Fruit fly (Drosophila melanogaster) whole organism, wandering third instar larva: ENCODE results near the gene CG15480.
A peak's percentile ranks its signal among the peaks of the same experiment; 100 is the strongest.
"Not testable (repeated sequence)": the region's sequence is repeated elsewhere in the genome, so short reads cannot be mapped to it uniquely, and the experiment has no call there.

Experiments used
- Abd-B ChIP-seq: fragments of >200 bp; optimal IDR thresholded peaks from 2 replicates; lab custom pipeline; 2017; ENCODE audit warnings: missing biosample characterization, missing genetic modification characterization
- CG32264 ChIP-seq: fragments of 200-800 bp; sonication (Bioruptor generic); optimal IDR thresholded peaks from 2 replicates; lab custom pipeline; 2016; ENCODE audit warnings: missing biosample characterization, missing genetic modification characterization
- CG9705 ChIP-seq: fragments of 200-800 bp; sonication (Bioruptor generic); optimal IDR thresholded peaks from 2 replicates; lab custom pipeline; 2018; ENCODE audit warnings: missing biosample characterization, mild to moderate bottlenecking, missing genetic modification characterization
- CrebA ChIP-seq: fragments of 200-800 bp; sonication (Bioruptor generic); optimal IDR thresholded peaks from 2 replicates; lab custom pipeline; 2016; ENCODE audit warnings: missing biosample characterization, mild to moderate bottlenecking, missing genetic modification characterization, borderline replicate concordance
- Dfd ChIP-seq: fragments of >200 bp; optimal IDR thresholded peaks from 2 replicates; lab custom pipeline; 2017; ENCODE audit warnings: missing biosample characterization, missing genetic modification characterization
- GATAd ChIP-seq: sonication (Bioruptor generic); optimal IDR thresholded peaks from 2 replicates; lab custom pipeline; 2016; ENCODE audit warnings: missing biosample characterization, missing genetic modification characterization
- HLH106 ChIP-seq: fragments of 200-800 bp; optimal IDR thresholded peaks from 3 replicates; lab custom pipeline; 2019; ENCODE audit warnings: missing biosample characterization, mild to moderate bottlenecking, missing genetic modification characterization, moderate library complexity
- Hnf4 ChIP-seq: fragments of 200-800 bp; sonication (Bioruptor generic); optimal IDR thresholded peaks from 2 replicates; lab custom pipeline; 2016; ENCODE audit warnings: missing biosample characterization, mild to moderate bottlenecking, missing genetic modification characterization
- Hr78 ChIP-seq: fragments of >200 bp; optimal IDR thresholded peaks from 2 replicates; lab custom pipeline; 2017; ENCODE audit warnings: missing biosample characterization, missing genetic modification characterization
- Hr83 ChIP-seq: fragments of 200-300 bp; sonication (Bioruptor generic); optimal IDR thresholded peaks from 2 replicates; lab custom pipeline; 2016; ENCODE audit warnings: missing biosample characterization, mild to moderate bottlenecking, missing genetic modification characterization, moderate library complexity; ENCODE audit not compliant: poor library complexity, severe bottlenecking
- Jra ChIP-seq: sonication (Bioruptor generic); optimal IDR thresholded peaks from 2 replicates; lab custom pipeline; 2016; ENCODE audit warnings: missing biosample characterization, missing genetic modification characterization
- Mio ChIP-seq: sonication (Bioruptor generic); optimal IDR thresholded peaks from 2 replicates; lab custom pipeline; 2016; ENCODE audit warnings: missing biosample characterization, missing genetic modification characterization
- Myc ChIP-seq: fragments of >200 bp; optimal IDR thresholded peaks from 2 replicates; lab custom pipeline; 2017
- N ChIP-seq: fragments of >200 bp; optimal IDR thresholded peaks from 2 replicates; lab custom pipeline; 2018; ENCODE audit warnings: missing biosample characterization, missing external identifiers, missing genetic modification characterization
- OdsH ChIP-seq: fragments of 200-800 bp; sonication (Bioruptor generic); optimal IDR thresholded peaks from 2 replicates; lab custom pipeline; 2016; ENCODE audit warnings: missing biosample characterization, mild to moderate bottlenecking, missing genetic modification characterization
- Rel ChIP-seq, 2 experiments: fragments of 200-800 bp; sonication (Bioruptor generic) in 1 of 2; optimal IDR thresholded peaks; 2 replicates in 1 of 2; 3 replicates in 1 of 2; lab custom pipeline; 2016 to 2019; ENCODE audit warnings: mild to moderate bottlenecking in 2 of 2, missing biosample characterization in 2 of 2, missing genetic modification characterization in 2 of 2, moderate library complexity in 1 of 2
- Sp1 ChIP-seq: fragments of 200-800 bp; sonication (Bioruptor generic); optimal IDR thresholded peaks from 3 replicates; lab custom pipeline; 2019; ENCODE audit warnings: missing biosample characterization, mild to moderate bottlenecking, missing genetic modification characterization, moderate library complexity
- Vsx2 ChIP-seq: fragments of 200-300, 225-300 bp; sonication (Bioruptor generic); optimal IDR thresholded peaks from 2 replicates; lab custom pipeline; 2018; ENCODE audit warnings: missing biosample characterization, missing genetic modification characterization; ENCODE audit not compliant: partially characterized antibody
- br ChIP-seq: fragments of 200-800 bp; sonication (Bioruptor generic); optimal IDR thresholded peaks from 2 replicates; lab custom pipeline; 2016; ENCODE audit warnings: missing biosample characterization, missing genetic modification characterization
- dl ChIP-seq, 2 experiments: fragments of 175-275, 200-275 bp in 1 of 2; fragments of 200-275 bp in 1 of 2; sonication (Bioruptor generic); optimal IDR thresholded peaks; lab custom pipeline; 2018; ENCODE audit warnings: mild to moderate bottlenecking in 2 of 2, missing biosample characterization in 2 of 2, missing genetic modification characterization in 2 of 2, moderate library complexity in 2 of 2; ENCODE audit not compliant: partially characterized antibody in 2 of 2, insufficient read depth in 1 of 2
- dmrt93B ChIP-seq: fragments of 200-800 bp; sonication (Bioruptor generic); optimal IDR thresholded peaks from 2 replicates; lab custom pipeline; 2018; ENCODE audit warnings: missing biosample characterization, mild to moderate bottlenecking, missing genetic modification characterization
- dsf ChIP-seq: sonication (Bioruptor generic); optimal IDR thresholded peaks from 2 replicates; lab custom pipeline; 2016; ENCODE audit warnings: missing biosample characterization, missing genetic modification characterization, borderline replicate concordance
- ey ChIP-seq: fragments of 200-800 bp; sonication (Bioruptor generic); optimal IDR thresholded peaks from 2 replicates; lab custom pipeline; 2016; ENCODE audit warnings: missing biosample characterization, missing genetic modification characterization
- foxo ChIP-seq, 2 experiments: fragments of 200-800 bp; sonication (Bioruptor generic); optimal IDR thresholded peaks; 2 replicates in 1 of 2; 3 replicates in 1 of 2; lab custom pipeline; 2016 to 2017; ENCODE audit warnings: missing biosample characterization in 2 of 2, missing genetic modification characterization in 2 of 2
- fru ChIP-seq: fragments of 200-800 bp; sonication (Bioruptor generic); optimal IDR thresholded peaks from 3 replicates; lab custom pipeline; 2016; ENCODE audit warnings: missing biosample characterization, mild to moderate bottlenecking, missing genetic modification characterization
- h ChIP-seq: fragments of 200-800 bp; sonication (Bioruptor generic); optimal IDR thresholded peaks from 3 replicates; lab custom pipeline; 2016; ENCODE audit warnings: missing biosample characterization, mild to moderate bottlenecking, missing genetic modification characterization
- jim ChIP-seq: fragments of 175-275, 200-325 bp; sonication (Bioruptor generic); optimal IDR thresholded peaks from 2 replicates; lab custom pipeline; 2016; ENCODE audit warnings: missing biosample characterization, mild to moderate bottlenecking, missing genetic modification characterization
- psq ChIP-seq: fragments of 200-800 bp; sonication (Bioruptor generic); optimal IDR thresholded peaks from 3 replicates; lab custom pipeline; 2017; ENCODE audit warnings: missing biosample characterization, mild to moderate bottlenecking, missing genetic modification characterization, moderate library complexity
- rgr ChIP-seq: fragments of 200-800 bp; sonication (Bioruptor generic); optimal IDR thresholded peaks from 3 replicates; lab custom pipeline; 2016; ENCODE audit warnings: missing biosample characterization, mild to moderate bottlenecking, missing genetic modification characterization
- sage ChIP-seq: fragments of 200-800 bp; sonication (Bioruptor generic); optimal IDR thresholded peaks from 2 replicates; lab custom pipeline; 2016; ENCODE audit warnings: missing biosample characterization, mild to moderate bottlenecking, missing genetic modification characterization
- sv ChIP-seq: fragments of 200-800 bp; sonication (Bioruptor generic); optimal IDR thresholded peaks from 3 replicates; lab custom pipeline; 2016; ENCODE audit warnings: missing biosample characterization, missing genetic modification characterization
- usp ChIP-seq: fragments of >200 bp; optimal IDR thresholded peaks from 2 replicates; lab custom pipeline; 2017; ENCODE audit warnings: missing biosample characterization, missing genetic modification characterization
- woc ChIP-seq: sonication (Bioruptor generic); optimal IDR thresholded peaks from 2 replicates; lab custom pipeline; 2016; ENCODE audit warnings: missing biosample characterization, mild to moderate bottlenecking, missing genetic modification characterization

CG15480 gene

dm6 chr2L:13215640-13216129, 9.4 kb downstream of the CG15480 start:
- TF ChIP-seq OdsH (GFP tag; lab: Kevin White, UChicago) (peak; percentile 25), fru (GFP tag; lab: Kevin White, UChicago) (peak; percentile 69), br (peak; percentile 64), jim (GFP tag; lab: Kevin White, UChicago) (peak; percentile 26), woc (GFP tag; lab: Kevin White, UChicago) (peak; percentile 55), psq (GFP tag; lab: Kevin White, UChicago) (peak; percentile 9), Hr83 (peak; percentile 2), h (GFP tag; lab: Kevin White, UChicago) (peak; percentile 77), HLH106 (peak; percentile 43), Myc (lab: Kevin White, UChicago) (peak; percentile 5), foxo (GFP tag; optimal IDR thresholded peaks at IDR 0.05; lab: Kevin White, UChicago) (peak in 1 of 2 experiments; percentile 61), ey (GFP tag; lab: Kevin White, UChicago) (peak; percentile 6), Hnf4 (peak; percentile 82)

- no peak for TF ChIP-seq foxo (GFP tag; optimal IDR thresholded peaks at IDR 0.05; lab: Kevin White, UChicago)
- TF ChIP-seq Rel (GFP tag; optimal IDR thresholded peaks at IDR 0.05; lab: Kevin White, UChicago) = no peak
- peak; percentile 69 for TF ChIP-seq Rel (tag; optimal IDR thresholded peaks at IDR 0.05; lab: Kevin White, UChicago)
Observed at dm6 chr2L:13215010-13215409, 10.1 kb downstream of the CG15480 start, which contains the start of gene kek4. Gene kek4 (minus strand): TSS chr2L:13215350.

dm6 chr2L:13211764-13212265, 13.3 kb downstream of the CG15480 start, which contains the start of gene CG15482:
Gene CG15482 (minus strand): TSS chr2L:13211814.
- TF ChIP-seq HLH106; ey (GFP tag; lab: Kevin White, UChicago); CG9705 (GFP tag; lab: Kevin White, UChicago): not testable (repeated sequence)

dm6 chr2L:13206857-13207463, 18.1 kb downstream of the CG15480 start:
- no peak for TF ChIP-seq Vsx2
- no peak for TF ChIP-seq CG9705 (GFP tag; lab: Kevin White, UChicago)
- TF ChIP-seq Sp1 = no peak
- TF ChIP-seq Hr78 = no peak
- TF ChIP-seq Abd-B (GFP tag; lab: Kevin White, UChicago) = no peak
- TF ChIP-seq CrebA = no peak
- no peak for TF ChIP-seq OdsH (GFP tag; lab: Kevin White, UChicago)

- no peak for TF ChIP-seq foxo (GFP tag; optimal IDR thresholded peaks at IDR 0.05; lab: Kevin White, UChicago)
- peak; percentile 33 for TF ChIP-seq br
- TF ChIP-seq h (GFP tag; lab: Kevin White, UChicago) = peak; percentile 42
- TF ChIP-seq Hr83 = peak; percentile 0
- TF ChIP-seq Hnf4 = peak; percentile 22
- TF ChIP-seq Hr78 = no peak
- no peak for TF ChIP-seq HLH106
- TF ChIP-seq Sp1 = no peak
- no peak for TF ChIP-seq GATAd
- TF ChIP-seq Rel (GFP tag; optimal IDR thresholded peaks at IDR 0.05; lab: Kevin White, UChicago) = no peak
- peak; percentile 83 for TF ChIP-seq Rel (tag; optimal IDR thresholded peaks at IDR 0.05; lab: Kevin White, UChicago)
- TF ChIP-seq Dfd (GFP tag; lab: Kevin White, UChicago) = no peak
- peak; percentile 8 for TF ChIP-seq rgr (GFP tag; lab: Kevin White, UChicago)
- TF ChIP-seq Vsx2 = no peak
- TF ChIP-seq OdsH (GFP tag; lab: Kevin White, UChicago) = peak; percentile 13
Observed at dm6 chr2L:13206077-13206668, 18.9 kb downstream of the CG15480 start.

DNA sequence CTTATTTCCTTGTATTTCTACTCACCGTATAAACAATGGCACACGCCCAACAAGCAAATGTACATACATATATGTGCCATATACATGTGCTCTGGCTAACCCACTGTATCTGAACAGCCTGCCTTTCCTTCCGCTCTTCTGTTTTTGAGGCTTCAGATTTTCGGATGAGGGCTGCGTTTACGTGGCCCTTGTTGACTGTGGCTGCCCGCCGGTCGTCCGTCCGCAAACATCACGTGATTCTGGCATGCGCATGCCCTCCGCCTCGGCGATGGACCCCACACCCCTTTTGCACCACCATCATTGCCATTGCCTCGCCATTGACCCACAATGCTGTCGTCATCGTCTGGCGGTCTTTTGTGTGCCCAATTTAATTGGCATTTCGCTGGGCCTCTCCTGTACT, 19.8 kb downstream of the CG15480 start:
- no peak for TF ChIP-seq dsf (GFP tag; lab: Kevin White, UChicago)
- TF ChIP-seq usp (GFP tag; lab: Kevin White, UChicago) = no peak
- TF ChIP-seq Hr83 = peak; percentile 58
- no peak for TF ChIP-seq N (GFP tag; lab: Kevin White, UChicago)
- peak; percentile 21 for TF ChIP-seq OdsH (GFP tag; lab: Kevin White, UChicago)
- TF ChIP-seq fru (GFP tag; lab: Kevin White, UChicago) = peak; percentile 21
- TF ChIP-seq CG32264 (GFP tag; lab: Kevin White, UChicago) = no peak
- TF ChIP-seq dl (GFP tag; optimal IDR thresholded peaks at IDR 0.05; lab: Kevin White, UChicago; ENCODE audit: insufficient read depth in 1 of 2, partially characterized antibody in 2 of 2) = no peak
- no peak for TF ChIP-seq CrebA
- TF ChIP-seq Myc (lab: Kevin White, UChicago) = no peak
- TF ChIP-seq Mio = no peak
- TF ChIP-seq Hnf4 = no peak
- TF ChIP-seq foxo (GFP tag; optimal IDR thresholded peaks at IDR 0.05; lab: Kevin White, UChicago) = peak in 1 of 2 experiments; percentile 4
- TF ChIP-seq Sp1 = peak; percentile 15
- no peak for TF ChIP-seq Jra (GFP tag; lab: Kevin White, UChicago)
- peak; percentile 52 for TF ChIP-seq br
- no peak for TF ChIP-seq woc (GFP tag; lab: Kevin White, UChicago)
- TF ChIP-seq sv (GFP tag; lab: Kevin White, UChicago) = no peak
- TF ChIP-seq dmrt93B = no peak
- TF ChIP-seq Rel (GFP tag; optimal IDR thresholded peaks at IDR 0.05; lab: Kevin White, UChicago) = no peak
- peak; percentile 9 for TF ChIP-seq Rel (tag; optimal IDR thresholded peaks at IDR 0.05; lab: Kevin White, UChicago)
- TF ChIP-seq HLH106 = peak; percentile 22
- no peak for TF ChIP-seq sage (GFP tag; lab: Kevin White, UChicago)
- no peak for TF ChIP-seq Dfd (GFP tag; lab: Kevin White, UChicago)
- peak; percentile 21 for TF ChIP-seq rgr (GFP tag; lab: Kevin White, UChicago)
